Worm (Caenorhabditis elegans) whole organism, early embryonic: ENCODE data around the gene best-18.

Experiments used
- aly-1 ChIP-seq: sonication (generic microtip); optimal IDR thresholded peaks from 2 replicates; lab custom pipeline; 2016; ENCODE audit warnings: missing genetic modification characterization, missing compliant biosample characterization
- ama-1 ChIP-seq: fragments of 150-350 bp; optimal IDR thresholded peaks from 2 replicates; lab custom pipeline; 2014
- ceh-13 ChIP-seq: fragments of 200-800 bp; sonication (Bioruptor generic); optimal IDR thresholded peaks from 2 replicates; lab custom pipeline; 2018; ENCODE audit warnings: mild to moderate bottlenecking, missing genetic modification characterization, missing compliant biosample characterization
- ceh-36 ChIP-seq: sonication (generic microtip); optimal IDR thresholded peaks from 2 replicates; lab custom pipeline; 2016; ENCODE audit warnings: missing genetic modification characterization, inconsistent platforms, missing compliant biosample characterization
- hmbx-1 ChIP-seq: sonication (generic microtip); optimal IDR thresholded peaks from 2 replicates; lab custom pipeline; 2016; ENCODE audit warnings: mild to moderate bottlenecking, missing genetic modification characterization, missing compliant biosample characterization
- scrt-1 ChIP-seq: fragments of 200-800 bp; sonication (Bioruptor generic); IDR thresholded peaks from 2 replicates; pipeline ENCODE4 v1.3.6; 2022; ENCODE audit warnings: missing genetic modification characterization, missing compliant biosample characterization

DNA sequence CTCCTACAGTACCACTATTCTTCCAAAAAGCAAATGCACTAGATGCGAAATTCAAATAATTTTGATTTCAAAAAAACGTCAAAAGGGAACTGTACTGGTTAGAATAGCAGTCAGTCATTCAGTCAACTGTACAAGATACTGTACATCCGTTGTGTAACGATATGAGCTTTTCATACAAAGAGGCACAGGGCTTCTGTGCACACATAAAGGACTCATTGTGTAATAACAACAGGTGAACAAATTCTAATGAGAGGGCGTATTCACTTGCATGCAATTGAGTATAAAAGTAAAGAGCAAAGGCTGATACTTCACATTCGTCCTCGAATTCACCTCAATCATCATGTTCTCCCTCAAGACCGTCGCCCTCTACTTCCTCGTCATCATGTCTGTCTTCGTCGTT, 14.8 kb upstream of the best-18 start, which contains the start of gene dod-6:
- TF ChIP-seq ceh-13 (GFP tag; lab: Kevin White, UChicago) (no peak), hmbx-1 (tag; lab: Kevin White, UChicago) (no peak), aly-1 (tag; lab: Kevin White, UChicago) (no peak), ceh-36 (no peak), scrt-1 (GFP tag; lab: Robert Waterston, UW) (no peak), ama-1 (no peak)
